Worm (Caenorhabditis elegans) whole organism, midembryonic: ENCODE results near the gene srlf-2.

Experiments
- cog-1 ChIP-seq: sonication (generic microtip); optimal IDR thresholded peaks from 2 replicates; lab custom pipeline; 2016; ENCODE audit warnings: missing genetic modification characterization, missing compliant biosample characterization
- flt-1 ChIP-seq: fragments of 200-800 bp; sonication (Bioruptor generic); IDR thresholded peaks from 2 replicates; pipeline ENCODE4 v1.3.6; 2022; ENCODE audit warnings: missing genetic modification characterization, missing compliant biosample characterization
- ztf-23 ChIP-seq: fragments of 200-800 bp; sonication (Bioruptor generic); IDR thresholded peaks from 2 replicates; pipeline ENCODE4 v1.3.6; 2022; ENCODE audit warnings: missing genetic modification reagents, missing genetic modification characterization, missing compliant biosample characterization

ce11 chrIV:8450534-8450933, 39.5 kb upstream of the srlf-2 start:
- TF ChIP-seq cog-1 (tag; lab: Kevin White, UChicago): no peak
- TF ChIP-seq flt-1 (GFP tag; lab: Robert Waterston, UW): no peak
- TF ChIP-seq ztf-23: no peak
